Worm (Caenorhabditis elegans) whole organism, L4/young adult: Measurements from ENCODE around the gene F02A9.1.

Experiments
- W03F9.2 ChIP-seq: fragments of 150-350 bp; optimal IDR thresholded peaks from 2 replicates; lab custom pipeline; 2014; ENCODE audit warnings: missing biosample characterization, missing genetic modification characterization
- dao-5 ChIP-seq: sonication (generic microtip); optimal IDR thresholded peaks from 2 replicates; lab custom pipeline; 2016; ENCODE audit warnings: missing genotype, missing genetic modification characterization, moderate library complexity, missing compliant biosample characterization
- him-1 ChIP-seq: sonication (generic microtip); optimal IDR thresholded peaks from 2 replicates; lab custom pipeline; 2016; ENCODE audit warnings: missing genotype, missing genetic modification reagents, missing genetic modification characterization, missing compliant biosample characterization

DNA sequence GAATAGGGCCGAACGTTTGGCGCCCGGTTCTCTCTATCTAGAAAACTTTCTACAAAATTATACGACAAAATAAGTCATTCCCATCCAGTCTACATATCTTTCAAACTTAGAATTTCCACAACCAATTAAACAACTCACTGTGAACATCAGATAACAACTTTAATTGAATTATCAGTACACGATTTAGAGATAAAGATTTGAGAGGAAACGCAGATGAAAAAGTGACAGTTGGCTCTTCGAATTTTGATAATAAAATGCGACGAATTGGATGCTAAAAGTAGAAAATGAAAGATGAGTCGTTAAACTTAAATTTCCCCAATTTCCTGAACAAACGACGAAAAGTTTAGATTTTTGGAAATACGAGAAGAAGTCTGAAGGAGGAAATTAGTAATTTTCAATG lies 42.6 kb downstream of the F02A9.1 start:
- TF ChIP-seq dao-5 (tag; lab: Kevin White, UChicago) (no peak), him-1 (tag; lab: Kevin White, UChicago) (no peak), W03F9.2 (no peak)
